Worm (Caenorhabditis elegans) whole organism, L4 larva: Measurements from ENCODE around the gene F46B6.9.

Experiments used
- F10B5.3 ChIP-seq: sonication (generic microtip); optimal IDR thresholded peaks from 2 replicates; lab custom pipeline; 2016; ENCODE audit warnings: mild to moderate bottlenecking, missing genetic modification characterization, missing compliant biosample characterization
- ama-1 ChIP-seq: fragments of 150-350 bp; optimal IDR thresholded peaks from 2 replicates; lab custom pipeline; 2014; ENCODE audit warnings: inconsistent platforms, mixed read lengths
- arid-1 ChIP-seq: fragments of 200-800 bp; sonication (Bioruptor generic); conservative IDR thresholded peaks from 2 replicates; pipeline ENCODE4 v1.3.6; 2022; ENCODE audit warnings: missing genetic modification reagents, missing genetic modification characterization, missing compliant biosample characterization
- ceh-32 ChIP-seq: sonication (generic microtip); optimal IDR thresholded peaks from 2 replicates; lab custom pipeline; 2016; ENCODE audit warnings: mild to moderate bottlenecking, missing genetic modification characterization, missing compliant biosample characterization; ENCODE audit not compliant: poor library complexity
- cey-2 ChIP-seq: sonication (generic microtip); optimal IDR thresholded peaks from 3 replicates; lab custom pipeline; 2017; ENCODE audit warnings: missing genetic modification characterization, mild to moderate bottlenecking, missing compliant biosample characterization, antibody characterized with exemption, borderline replicate concordance; ENCODE audit not compliant: insufficient read depth
- fos-1 ChIP-seq: fragments of 150-350 bp; optimal IDR thresholded peaks from 2 replicates; lab custom pipeline; 2014; ENCODE audit warnings: missing biosample characterization, missing genetic modification characterization
- lin-1 ChIP-seq: fragments of 200-800 bp; sonication (Bioruptor generic); IDR thresholded peaks from 2 replicates; pipeline ENCODE4 v1.3.6; 2022; ENCODE audit warnings: missing genetic modification reagents, missing genetic modification characterization, missing compliant biosample characterization
- lin-13 ChIP-seq: fragments of 150-350 bp; optimal IDR thresholded peaks from 2 replicates; lab custom pipeline; 2014; ENCODE audit warnings: missing biosample characterization, missing genetic modification reagents, missing genetic modification characterization
- lin-39 ChIP-seq: fragments of 150-350 bp; optimal IDR thresholded peaks from 2 replicates; lab custom pipeline; 2014; ENCODE audit warnings: missing biosample characterization, missing genetic modification reagents, missing genetic modification characterization
- lsy-2 ChIP-seq, 2 experiments: fragments of 150-350 bp in 1 of 2; sonication (generic microtip) in 1 of 2; optimal IDR thresholded peaks; 2 replicates each; lab custom pipeline; 2014 to 2017; ENCODE audit warnings: missing biosample characterization in 2 of 2, missing genetic modification characterization in 2 of 2
- nhr-237 ChIP-seq: sonication (generic microtip); optimal IDR thresholded peaks from 2 replicates; lab custom pipeline; 2017; ENCODE audit warnings: missing biosample characterization, missing genetic modification characterization
- snpc-4 ChIP-seq: fragments of 150-350 bp; optimal IDR thresholded peaks from 2 replicates; lab custom pipeline; 2014; ENCODE audit warnings: missing biosample characterization, missing genetic modification characterization
- unc-62 ChIP-seq, 3 experiments: fragments of 150-350 bp in 1 of 3; sonication (generic microtip); optimal IDR thresholded peaks in 2 of 3; peaks in 1 of 3; 1 replicate in 1 of 3; 2 replicates in 2 of 3; lab custom pipeline; 2014 to 2017; ENCODE audit warnings: missing biosample characterization in 3 of 3, missing genetic modification characterization in 3 of 3, missing genetic modification reagents in 3 of 3, missing genotype in 1 of 3
- vab-7 ChIP-seq: fragments of 200-800 bp; sonication (Bioruptor generic); IDR thresholded peaks from 2 replicates; pipeline ENCODE4 v1.3.6; 2022; ENCODE audit warnings: missing genetic modification reagents, missing genetic modification characterization, missing compliant biosample characterization

ce11 chrV:9799076-9799475 is 2.4 kb downstream of the F46B6.9 start, which contains the start of gene F46B6.13:
- TF ChIP-seq vab-7 (GFP tag; lab: Robert Waterston, UW) (no peak), lsy-2 (tag; optimal IDR thresholded peaks at IDR 0.05; lab: Kevin White, UChicago) (no peak), fos-1 (no peak), lin-39 (tag; lab: Kevin White, UChicago) (no peak), unc-62 (GFP tag; optimal IDR thresholded peaks at IDR 0.05 in 1 of 2; lab: Kevin White, UChicago) (no peak), unc-62 (tag; optimal IDR thresholded peaks at IDR 0.05; lab: Kevin White, UChicago) (no peak), arid-1 (GFP tag; lab: Robert Waterston, UW) (no peak), ama-1 (lab: Kevin White, UChicago) (no peak), snpc-4 (tag; lab: Kevin White, UChicago) (no peak), F10B5.3 (no peak), nhr-237 (no peak), lin-13 (GFP tag; lab: Kevin White, UChicago) (no peak), cey-2 (tag; lab: Kevin White, UChicago) (no peak), ceh-32 (tag; lab: Kevin White, UChicago) (no peak), lin-1 (no peak)
